Worm (Caenorhabditis elegans) whole organism, L1 larva: Measurements from ENCODE around the gene F44E2.9.
"Not testable (repeated sequence)": the region's sequence is repeated elsewhere in the genome, so short reads cannot be mapped to it uniquely, and the experiment has no call there.

Experiments used
- C04F5.9 ChIP-seq: sonication (generic microtip); optimal IDR thresholded peaks from 2 replicates; lab custom pipeline; 2016; ENCODE audit warnings: missing genetic modification characterization, missing compliant biosample characterization
- Y116A8C.19 ChIP-seq: sonication (generic microtip); optimal IDR thresholded peaks from 2 replicates; lab custom pipeline; 2016; ENCODE audit warnings: missing compliant biosample characterization, missing genetic modification characterization, borderline replicate concordance
- aly-2 ChIP-seq: fragments of 150-350 bp; optimal IDR thresholded peaks from 2 replicates; lab custom pipeline; 2014; ENCODE audit warnings: missing biosample characterization, missing genetic modification characterization
- ama-1 ChIP-seq: fragments of 150-350 bp; optimal IDR thresholded peaks from 2 replicates; lab custom pipeline; 2014
- ceh-63 ChIP-seq: fragments of 200-800 bp; sonication (Bioruptor generic); optimal IDR thresholded peaks from 2 replicates; lab custom pipeline; 2018; ENCODE audit warnings: mild to moderate bottlenecking, missing genetic modification characterization, missing compliant biosample characterization
- ceh-88 ChIP-seq: fragments of 200-800 bp; sonication (Bioruptor generic); IDR thresholded peaks from 2 replicates; pipeline ENCODE4 v1.3.6; 2022; ENCODE audit warnings: missing genetic modification characterization, missing compliant biosample characterization
- ces-1 ChIP-seq: fragments of 150-350 bp; optimal IDR thresholded peaks from 2 replicates; lab custom pipeline; 2014; ENCODE audit warnings: missing biosample characterization, missing genetic modification reagents, missing genetic modification characterization
- dpl-1 ChIP-seq, 3 experiments: fragments of 150-350 bp in 2 of 3; sonication (generic microtip) in 1 of 3; optimal IDR thresholded peaks; 2 replicates each; lab custom pipeline; 2014 to 2017; ENCODE audit warnings: missing biosample characterization in 3 of 3, missing genetic modification characterization in 3 of 3, missing genetic modification reagents in 3 of 3
- dsc-1 ChIP-seq: sonication (generic microtip); optimal IDR thresholded peaks from 2 replicates; lab custom pipeline; 2016; ENCODE audit warnings: mild to moderate bottlenecking, missing genetic modification characterization, missing compliant biosample characterization
- efl-1 ChIP-seq, 4 experiments: fragments of 150-350 bp; optimal IDR thresholded peaks in 3 of 4; peaks in 1 of 4; 1 replicate in 1 of 4; 2 replicates in 3 of 4; lab custom pipeline; 2014; ENCODE audit warnings: missing biosample characterization in 2 of 4, missing genetic modification characterization in 2 of 4, missing genetic modification reagents in 2 of 4
- efl-3 ChIP-seq: fragments of 200-800 bp; sonication (Bioruptor generic); optimal IDR thresholded peaks from 2 replicates; lab custom pipeline; 2018; ENCODE audit warnings: mild to moderate bottlenecking, missing genetic modification characterization, missing compliant biosample characterization
- fkh-10 ChIP-seq: sonication (generic microtip); optimal IDR thresholded peaks from 2 replicates; lab custom pipeline; 2017; ENCODE audit warnings: missing biosample characterization, missing genetic modification reagents, missing genetic modification characterization
- fkh-4 ChIP-seq: sonication (generic microtip); optimal IDR thresholded peaks from 2 replicates; lab custom pipeline; 2016; ENCODE audit warnings: missing compliant biosample characterization, missing genetic modification characterization, borderline replicate concordance
- fkh-8 ChIP-seq: sonication (generic microtip); optimal IDR thresholded peaks from 2 replicates; lab custom pipeline; 2016; ENCODE audit warnings: mild to moderate bottlenecking, missing genetic modification characterization, missing compliant biosample characterization
- grh-1 ChIP-seq: fragments of 200-800 bp; sonication (Bioruptor generic); IDR thresholded peaks from 2 replicates; pipeline ENCODE4 v1.3.6; 2022; ENCODE audit warnings: missing genetic modification reagents, missing genetic modification characterization, missing compliant biosample characterization
- hlh-4 ChIP-seq: sonication (generic microtip); optimal IDR thresholded peaks from 2 replicates; lab custom pipeline; 2016; ENCODE audit warnings: mild to moderate bottlenecking, missing genetic modification characterization, missing compliant biosample characterization
- irx-1 ChIP-seq: sonication (generic microtip); optimal IDR thresholded peaks from 2 replicates; lab custom pipeline; 2016; ENCODE audit warnings: missing genetic modification characterization, missing compliant biosample characterization
- jun-1 ChIP-seq: fragments of 150-350 bp; optimal IDR thresholded peaks from 2 replicates; lab custom pipeline; 2014; ENCODE audit warnings: missing biosample characterization, missing genetic modification reagents, missing genetic modification characterization
- lin-13 ChIP-seq: fragments of 150-350 bp; optimal IDR thresholded peaks from 2 replicates; lab custom pipeline; 2014; ENCODE audit warnings: missing biosample characterization, missing genetic modification reagents, missing genetic modification characterization
- lin-14 ChIP-seq: fragments of 200-800 bp; sonication (Bioruptor generic); optimal IDR thresholded peaks from 2 replicates; lab custom pipeline; 2018; ENCODE audit warnings: mild to moderate bottlenecking, missing genetic modification characterization, moderate library complexity, missing compliant biosample characterization
- lin-39 ChIP-seq: fragments of 150-350 bp; optimal IDR thresholded peaks from 2 replicates; lab custom pipeline; 2014; ENCODE audit warnings: missing biosample characterization, missing genetic modification reagents, missing genetic modification characterization
- lir-3 ChIP-seq: sonication (generic microtip); optimal IDR thresholded peaks from 2 replicates; lab custom pipeline; 2016; ENCODE audit warnings: mild to moderate bottlenecking, missing genetic modification characterization, moderate library complexity, missing compliant biosample characterization; ENCODE audit not compliant: poor library complexity
- lsy-2 ChIP-seq, 2 experiments: fragments of 150-350 bp; optimal IDR thresholded peaks; 2 replicates each; lab custom pipeline; 2014; ENCODE audit warnings: missing biosample characterization in 2 of 2, missing genetic modification characterization in 2 of 2
- mef-2 ChIP-seq: fragments of 150-350 bp; optimal IDR thresholded peaks from 2 replicates; lab custom pipeline; 2014; ENCODE audit warnings: missing biosample characterization, missing genetic modification characterization
- mep-1 ChIP-seq: fragments of 150-350 bp; optimal IDR thresholded peaks from 2 replicates; lab custom pipeline; 2014; ENCODE audit warnings: missing biosample characterization, missing genetic modification characterization
- nhr-28 ChIP-seq: fragments of 150-350 bp; optimal IDR thresholded peaks from 2 replicates; lab custom pipeline; 2014; ENCODE audit warnings: missing biosample characterization, missing genetic modification characterization
- nhr-76 ChIP-seq: sonication (generic microtip); optimal IDR thresholded peaks from 2 replicates; lab custom pipeline; 2017; ENCODE audit warnings: missing biosample characterization, missing genetic modification characterization
- nhr-84 ChIP-seq: sonication (generic microtip); optimal IDR thresholded peaks from 2 replicates; lab custom pipeline; 2017; ENCODE audit warnings: missing biosample characterization, missing genetic modification characterization
- nhr-85 ChIP-seq: sonication (generic microtip); peaks from one replicate; lab custom pipeline; 2016; ENCODE audit warnings: missing genetic modification characterization, inconsistent platforms, missing compliant biosample characterization
- pag-3 ChIP-seq: sonication (generic microtip); optimal IDR thresholded peaks from 2 replicates; lab custom pipeline; 2017; ENCODE audit warnings: missing genetic modification characterization, mild to moderate bottlenecking, missing compliant biosample characterization, antibody characterized with exemption, borderline replicate concordance; ENCODE audit not compliant: insufficient read depth
- pqm-1 ChIP-seq: sonication (generic microtip); optimal IDR thresholded peaks from 3 replicates; lab custom pipeline; 2017; ENCODE audit warnings: missing biosample characterization, missing genetic modification characterization
- rnt-1 ChIP-seq: sonication (generic microtip); optimal IDR thresholded peaks from 2 replicates; lab custom pipeline; 2016; ENCODE audit warnings: mild to moderate bottlenecking, missing genetic modification characterization, moderate library complexity, missing compliant biosample characterization
- skn-1 ChIP-seq: fragments of 150-350 bp; optimal IDR thresholded peaks from 2 replicates; lab custom pipeline; 2014; ENCODE audit warnings: missing biosample characterization, missing genetic modification characterization
- snpc-4 ChIP-seq: fragments of 150-350 bp; optimal IDR thresholded peaks from 2 replicates; lab custom pipeline; 2014; ENCODE audit warnings: missing biosample characterization, missing genetic modification characterization
- snu-23 ChIP-seq: sonication (generic microtip); optimal IDR thresholded peaks from 2 replicates; lab custom pipeline; 2016; ENCODE audit warnings: missing genetic modification characterization, missing compliant biosample characterization
- sox-4 ChIP-seq: sonication (generic microtip); optimal IDR thresholded peaks from 2 replicates; lab custom pipeline; 2016; ENCODE audit warnings: missing genetic modification characterization, missing compliant biosample characterization
- sptf-1 ChIP-seq: fragments of 150-350 bp; optimal IDR thresholded peaks from 2 replicates; lab custom pipeline; 2014; ENCODE audit warnings: missing biosample characterization, missing genetic modification characterization
- sup-37 ChIP-seq: fragments of 200-800 bp; sonication (Bioruptor generic); optimal IDR thresholded peaks from 2 replicates; lab custom pipeline; 2018; ENCODE audit warnings: mild to moderate bottlenecking, missing genetic modification characterization, missing compliant biosample characterization
- tbx-2 ChIP-seq: sonication (generic microtip); optimal IDR thresholded peaks from 2 replicates; lab custom pipeline; 2016; ENCODE audit warnings: missing genetic modification characterization, missing compliant biosample characterization
- unc-130 ChIP-seq: fragments of 150-350 bp; optimal IDR thresholded peaks from 2 replicates; lab custom pipeline; 2017; ENCODE audit warnings: missing biosample characterization, missing genetic modification characterization, inconsistent platforms
- xbp-1 ChIP-seq: sonication (generic microtip); optimal IDR thresholded peaks from 2 replicates; lab custom pipeline; 2016; ENCODE audit warnings: missing genetic modification characterization, missing compliant biosample characterization
- zag-1 ChIP-seq: fragments of 150-350 bp; optimal IDR thresholded peaks from 2 replicates; lab custom pipeline; 2014; ENCODE audit warnings: missing biosample characterization, missing genetic modification characterization
- ztf-11 ChIP-seq, 2 experiments: sonication (generic microtip); optimal IDR thresholded peaks; 2 replicates each; lab custom pipeline; 2016 to 2017; ENCODE audit warnings: missing genetic modification characterization in 2 of 2, missing biosample characterization in 1 of 2, missing compliant biosample characterization in 1 of 2

Gene F44E2.9

ce11 chrIII:8865294-8865766 is 15.0 kb upstream of the F44E2.9 start (continued):
- TF ChIP-seq nhr-85 (tag; lab: Kevin White, UChicago) (peak; percentile 74), nhr-28 (tag; lab: Kevin White, UChicago) (no peak), pag-3 (tag; lab: Kevin White, UChicago) (peak; percentile 79), xbp-1 (tag; lab: Kevin White, UChicago) (peak; percentile 67), mep-1 (tag; lab: Kevin White, UChicago) (peak; percentile 48), dsc-1 (tag; lab: Kevin White, UChicago) (no peak), fkh-10 (GFP tag; lab: Kevin White, UChicago) (no peak), fkh-4 (tag; lab: Kevin White, UChicago) (no peak), lin-13 (GFP tag; lab: Kevin White, UChicago) (peak; percentile 69), hlh-4 (tag; lab: Kevin White, UChicago) (no peak), nhr-76 (tag; lab: Kevin White, UChicago) (no peak), sox-4 (tag; lab: Kevin White, UChicago) (no peak), zag-1 (tag; lab: Kevin White, UChicago) (no peak), ces-1 (GFP tag; lab: Kevin White, UChicago) (no peak), sptf-1 (no peak), lin-39 (tag; lab: Kevin White, UChicago) (peak; percentile 7), jun-1 (tag; lab: Kevin White, UChicago) (peak; percentile 22), lir-3 (tag; lab: Kevin White, UChicago) (peak; percentile 55), Y116A8C.19 (tag; lab: Kevin White, UChicago) (no peak), ceh-63 (GFP tag; lab: Kevin White, UChicago) (no peak), nhr-84 (tag; lab: Kevin White, UChicago) (no peak), sup-37 (GFP tag; lab: Kevin White, UChicago) (peak; percentile 62), ceh-88 (GFP tag; lab: Robert Waterston, UW) (peak; percentile 54; the same call in 1 of the 2 replicates), snpc-4 (tag; lab: Kevin White, UChicago) (no peak), ztf-11 (tag; optimal IDR thresholded peaks at IDR 0.05; lab: Kevin White, UChicago) (peak in 1 of 2 experiments; percentile 36), ama-1 (peak; percentile 96), lsy-2 (tag; optimal IDR thresholded peaks at IDR 0.05; lab: Kevin White, UChicago) (peak; percentile 59 to 66), snu-23 (GFP tag; lab: Kevin White, UChicago) (peak; percentile 94), dpl-1 (GFP tag; optimal IDR thresholded peaks at IDR 0.05; lab: Kevin White, UChicago) (peak in 2 of 3 experiments; percentile 18 to 40), irx-1 (tag; lab: Kevin White, UChicago) (no peak), aly-2 (no peak)

DNA sequence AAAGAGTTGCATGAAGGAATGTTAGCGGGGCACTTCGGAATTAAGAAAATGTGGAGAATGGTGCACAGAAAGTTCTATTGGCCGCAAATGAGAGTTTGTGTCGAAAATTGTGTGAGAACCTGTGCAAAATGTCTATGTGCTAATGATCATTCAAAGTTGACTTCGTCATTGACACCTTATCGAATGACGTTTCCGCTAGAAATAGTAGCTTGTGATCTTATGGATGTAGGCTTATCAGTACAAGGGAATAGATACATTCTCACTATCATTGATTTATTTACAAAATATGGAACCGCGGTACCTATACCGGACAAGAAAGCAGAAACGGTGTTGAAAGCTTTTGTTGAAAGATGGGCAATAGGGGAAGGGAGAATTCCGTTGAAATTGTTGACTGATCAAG is 8.2 kb upstream of the F44E2.9 start:
- TF ChIP-seq efl-1 (optimal IDR thresholded peaks at IDR 0.05; lab: Kevin White, UChicago): no peak
- peak in 1 of 2 experiments; percentile 65 for TF ChIP-seq efl-1 (GFP tag; optimal IDR thresholded peaks at IDR 0.05 in 1 of 2; lab: Kevin White, UChicago)
- no peak for TF ChIP-seq rnt-1

DNA sequence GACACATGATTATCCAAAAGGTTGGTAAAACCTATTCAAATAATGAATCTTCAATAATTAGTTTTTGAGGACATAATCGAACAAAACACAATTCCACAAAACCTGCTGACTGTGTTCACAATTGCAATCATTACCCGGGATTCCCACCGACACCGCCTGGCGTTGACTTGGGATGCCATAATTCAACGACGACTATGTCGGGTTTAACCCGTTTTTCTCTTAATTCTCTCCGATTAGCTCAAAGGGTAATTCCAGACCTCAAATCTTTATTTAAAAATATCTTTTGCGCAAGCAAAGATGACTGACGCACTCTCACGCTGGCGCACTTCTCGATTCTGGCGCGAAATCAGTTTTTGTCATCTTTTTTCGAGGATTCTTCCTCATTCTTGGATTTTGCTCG is 2.1 kb upstream of the F44E2.9 start:
- TF ChIP-seq efl-1 (optimal IDR thresholded peaks at IDR 0.05; lab: Kevin White, UChicago): not testable (repeated sequence)
- TF ChIP-seq efl-1 (GFP tag; optimal IDR thresholded peaks at IDR 0.05 in 1 of 2; lab: Kevin White, UChicago): peak in 1 of 2 experiments; percentile 77

ce11 chrIII:8851961-8852360 is 1.6 kb upstream of the F44E2.9 start, which contains the start of gene plg-1:
TSS of gene plg-1 (plus strand) at chrIII:8852261.
- TF ChIP-seq grh-1 (GFP tag; lab: Robert Waterston, UW) (no peak), efl-3 (GFP tag; lab: Kevin White, UChicago) (no peak), pqm-1 (no peak), hlh-4 (tag; lab: Kevin White, UChicago) (no peak), dsc-1 (tag; lab: Kevin White, UChicago) (no peak), mef-2 (tag; lab: Kevin White, UChicago) (no peak), tbx-2 (tag; lab: Kevin White, UChicago) (no peak), skn-1 (tag; lab: Kevin White, UChicago) (no peak), unc-130 (tag; lab: Kevin White, UChicago) (no peak), ztf-11 (tag; optimal IDR thresholded peaks at IDR 0.05; lab: Kevin White, UChicago) (no peak), lin-13 (GFP tag; lab: Kevin White, UChicago) (no peak), nhr-28 (tag; lab: Kevin White, UChicago) (no peak), lin-39 (tag; lab: Kevin White, UChicago) (no peak), fkh-8 (tag; lab: Kevin White, UChicago) (no peak), lin-14 (no peak), C04F5.9 (tag; lab: Kevin White, UChicago) (no peak), irx-1 (tag; lab: Kevin White, UChicago) (no peak)
